Fruit fly (Drosophila melanogaster) whole organism, pupa: Measurements from ENCODE around the gene CG15422.

ENCODE experiments used
- CG10348 ChIP-seq: fragments of 200-800 bp; sonication (Bioruptor generic); IDR thresholded peaks from 2 replicates; pipeline ENCODE4 v1.3.6; 2022; ENCODE audit warnings: missing biosample characterization, missing genetic modification characterization
- CG12605 ChIP-seq: fragments of 200-800 bp; sonication (Bioruptor generic); IDR thresholded peaks from 2 replicates; pipeline ENCODE4 v1.3.6; 2022; ENCODE audit warnings: missing biosample characterization, missing genetic modification characterization
- CG13204 ChIP-seq: fragments of 200-800 bp; sonication (Bioruptor generic); optimal IDR thresholded peaks from 2 replicates; lab custom pipeline; 2018; ENCODE audit warnings: missing biosample characterization, mild to moderate bottlenecking, missing genetic modification characterization, moderate library complexity
- CG14655 ChIP-seq: fragments of 200-800 bp; sonication (Bioruptor generic); optimal IDR thresholded peaks from 3 replicates; lab custom pipeline; 2017; ENCODE audit warnings: mild to moderate bottlenecking, missing biosample characterization, missing genetic modification reagents, missing genetic modification characterization
- CG15710 ChIP-seq: fragments of 200-800 bp; sonication (Bioruptor generic); optimal IDR thresholded peaks from 2 replicates; lab custom pipeline; 2018; ENCODE audit warnings: missing biosample characterization, mild to moderate bottlenecking, missing genetic modification characterization, moderate library complexity
- CG17806 ChIP-seq: fragments of 200-800 bp; sonication (Bioruptor generic); optimal IDR thresholded peaks from 2 replicates; lab custom pipeline; 2018; ENCODE audit warnings: missing biosample characterization, mild to moderate bottlenecking, missing genetic modification characterization, moderate library complexity
- CG32121 ChIP-seq: fragments of 200-800 bp; sonication (Bioruptor generic); IDR thresholded peaks from 2 replicates; pipeline ENCODE4 v1.3.6; 2022; ENCODE audit warnings: missing biosample characterization, missing genetic modification characterization
- CG34367 ChIP-seq: fragments of 200-800 bp; sonication (Bioruptor generic); optimal IDR thresholded peaks from 2 replicates; lab custom pipeline; 2018; ENCODE audit warnings: missing biosample characterization, mild to moderate bottlenecking, missing genetic modification characterization
- CG4496 ChIP-seq: fragments of 200-800 bp; sonication (Bioruptor generic); IDR thresholded peaks from 3 replicates; pipeline ENCODE4 v1.3.6; 2022; ENCODE audit warnings: missing biosample characterization, missing genetic modification characterization
- CG8159 ChIP-seq: fragments of 200-800 bp; sonication (Bioruptor generic); optimal IDR thresholded peaks from 3 replicates; lab custom pipeline; 2018; ENCODE audit warnings: missing biosample characterization, mild to moderate bottlenecking, missing genetic modification characterization, moderate library complexity
- CG8301 ChIP-seq: fragments of 200-800 bp; sonication (Bioruptor generic); optimal IDR thresholded peaks from 2 replicates; lab custom pipeline; 2018; ENCODE audit warnings: missing biosample characterization, mild to moderate bottlenecking, missing genetic modification characterization
- CG9948 ChIP-seq: fragments of 200-800 bp; sonication (Bioruptor generic); optimal IDR thresholded peaks from 2 replicates; lab custom pipeline; 2018; ENCODE audit warnings: missing biosample characterization, mild to moderate bottlenecking, missing genetic modification characterization, moderate library complexity
- D1 ChIP-seq: fragments of 200-800 bp; sonication (Bioruptor generic); optimal IDR thresholded peaks from 2 replicates; lab custom pipeline; 2018; ENCODE audit warnings: missing biosample characterization, mild to moderate bottlenecking, missing genetic modification characterization, moderate library complexity
- EcR ChIP-seq: fragments of 200-800 bp; sonication (Bioruptor generic); optimal IDR thresholded peaks from 3 replicates; lab custom pipeline; 2019; ENCODE audit warnings: missing biosample characterization, missing genetic modification characterization, mild to moderate bottlenecking, moderate library complexity, missing genetic modification reagents
- Ets98B ChIP-seq: fragments of 200-800 bp; sonication (Bioruptor generic); IDR thresholded peaks from 2 replicates; pipeline ENCODE4 v1.3.6; 2022; ENCODE audit warnings: missing biosample characterization, missing genetic modification characterization
- Pif1A ChIP-seq: fragments of 200-800 bp; sonication (Bioruptor generic); optimal IDR thresholded peaks from 3 replicates; lab custom pipeline; 2016; ENCODE audit warnings: missing biosample characterization, missing genetic modification characterization
- Pif1B ChIP-seq: fragments of 200-800 bp; sonication (Bioruptor generic); optimal IDR thresholded peaks from 3 replicates; lab custom pipeline; 2016; ENCODE audit warnings: missing biosample characterization, missing genetic modification characterization
- Snoo ChIP-seq: fragments of 200-800 bp; sonication (Bioruptor generic); optimal IDR thresholded peaks from 3 replicates; lab custom pipeline; 2017; ENCODE audit warnings: missing biosample characterization, mild to moderate bottlenecking, missing genetic modification characterization, inconsistent platforms
- fd96Ca ChIP-seq: fragments of 200-800 bp; sonication (Bioruptor generic); IDR thresholded peaks from 3 replicates; pipeline ENCODE4 v1.3.6; 2022; ENCODE audit warnings: missing biosample characterization, missing genetic modification characterization
- gl ChIP-seq: fragments of 200-800 bp; sonication (Bioruptor generic); optimal IDR thresholded peaks from 2 replicates; lab custom pipeline; 2018; ENCODE audit warnings: missing biosample characterization, mild to moderate bottlenecking, missing genetic modification characterization
- rn ChIP-seq: fragments of 200-800 bp; sonication (Bioruptor generic); IDR thresholded peaks from 2 replicates; pipeline ENCODE4 v1.3.6; 2022; ENCODE audit warnings: missing biosample characterization, missing genetic modification characterization

The CG15422 gene

dm6 chr2L:4034300-4034699 is 29.5 kb downstream of the CG15422 start:
- TF ChIP-seq D1 (tag; lab: Kevin White, UChicago) = no peak
- TF ChIP-seq Pif1B (GFP tag; lab: Kevin White, UChicago) = no peak
- TF ChIP-seq CG4496 (GFP tag; lab: Robert Waterston, UW) = no peak
- no peak for TF ChIP-seq Pif1A (GFP tag; lab: Kevin White, UChicago)
- TF ChIP-seq CG13204 (GFP tag; lab: Kevin White, UChicago) = no peak
- no peak for TF ChIP-seq gl
- no peak for TF ChIP-seq CG9948 (tag; lab: Kevin White, UChicago)

- no peak for TF ChIP-seq EcR (GFP tag; lab: Kevin White, UChicago)
- no peak for TF ChIP-seq Snoo (tag; lab: Kevin White, UChicago)
- no peak for TF ChIP-seq CG8301 (tag; lab: Kevin White, UChicago)
- TF ChIP-seq CG34367 (tag; lab: Kevin White, UChicago) = no peak
- no peak for TF ChIP-seq D1 (tag; lab: Kevin White, UChicago)
- no peak for TF ChIP-seq gl
- no peak for TF ChIP-seq Pif1B (GFP tag; lab: Kevin White, UChicago)
- TF ChIP-seq CG9948 (tag; lab: Kevin White, UChicago) = no peak
- TF ChIP-seq CG14655 (GFP tag; lab: Kevin White, UChicago) = no peak
- no peak for TF ChIP-seq rn (GFP tag; lab: Robert Waterston, UW)
- no peak for TF ChIP-seq CG13204 (GFP tag; lab: Kevin White, UChicago)
- no peak for TF ChIP-seq Ets98B (GFP tag; lab: Robert Waterston, UW)
- no peak for TF ChIP-seq CG4496 (GFP tag; lab: Robert Waterston, UW)
- no peak for TF ChIP-seq CG17806 (tag; lab: Kevin White, UChicago)
- no peak for TF ChIP-seq CG32121 (GFP tag; lab: Robert Waterston, UW)
- no peak for TF ChIP-seq fd96Ca (GFP tag; lab: Robert Waterston, UW)
These were observed 31.5 kb downstream of the CG15422 start for dm6 chr2L:4036306-4036705.

- no peak for TF ChIP-seq D1 (tag; lab: Kevin White, UChicago)
- no peak for TF ChIP-seq CG12605 (GFP tag; lab: Robert Waterston, UW)
- TF ChIP-seq Snoo (tag; lab: Kevin White, UChicago) = no peak
- no peak for TF ChIP-seq CG13204 (GFP tag; lab: Kevin White, UChicago)
- TF ChIP-seq CG9948 (tag; lab: Kevin White, UChicago) = no peak
- TF ChIP-seq CG14655 (GFP tag; lab: Kevin White, UChicago) = no peak
- TF ChIP-seq CG32121 (GFP tag; lab: Robert Waterston, UW) = no peak
- no peak for TF ChIP-seq CG8301 (tag; lab: Kevin White, UChicago)
- TF ChIP-seq CG8159 = no peak
- no peak for TF ChIP-seq gl
- no peak for TF ChIP-seq Pif1A (GFP tag; lab: Kevin White, UChicago)
- TF ChIP-seq rn (GFP tag; lab: Robert Waterston, UW) = no peak
- TF ChIP-seq CG34367 (tag; lab: Kevin White, UChicago) = no peak
- no peak for TF ChIP-seq EcR (GFP tag; lab: Kevin White, UChicago)
- no peak for TF ChIP-seq Pif1B (GFP tag; lab: Kevin White, UChicago)
- no peak for TF ChIP-seq CG17806 (tag; lab: Kevin White, UChicago)
- no peak for TF ChIP-seq fd96Ca (GFP tag; lab: Robert Waterston, UW)
These were observed 32.2 kb downstream of the CG15422 start for dm6 chr2L:4037015-4037414.

dm6 chr2L:4038073-4038699 is 33.4 kb downstream of the CG15422 start:
- TF ChIP-seq CG15710 (tag; lab: Kevin White, UChicago) (no peak), CG14655 (GFP tag; lab: Kevin White, UChicago) (no peak), CG34367 (tag; lab: Kevin White, UChicago) (no peak), CG10348 (GFP tag; lab: Robert Waterston, UW) (no peak), CG12605 (GFP tag; lab: Robert Waterston, UW) (no peak), D1 (tag; lab: Kevin White, UChicago) (no peak), EcR (GFP tag; lab: Kevin White, UChicago) (no peak), CG17806 (tag; lab: Kevin White, UChicago) (no peak), CG13204 (GFP tag; lab: Kevin White, UChicago) (no peak), CG9948 (tag; lab: Kevin White, UChicago) (no peak), CG4496 (GFP tag; lab: Robert Waterston, UW) (no peak), Pif1B (GFP tag; lab: Kevin White, UChicago) (no peak), rn (GFP tag; lab: Robert Waterston, UW) (no peak), CG32121 (GFP tag; lab: Robert Waterston, UW) (no peak), CG8301 (tag; lab: Kevin White, UChicago) (no peak), gl (no peak), Ets98B (GFP tag; lab: Robert Waterston, UW) (no peak)
- TF ChIP-seq, all 21 proteins: peak for 0

- TF ChIP-seq CG32121 (GFP tag; lab: Robert Waterston, UW) (no peak), CG34367 (tag; lab: Kevin White, UChicago) (no peak), CG17806 (tag; lab: Kevin White, UChicago) (no peak), Snoo (tag; lab: Kevin White, UChicago) (no peak), rn (GFP tag; lab: Robert Waterston, UW) (no peak), Pif1B (GFP tag; lab: Kevin White, UChicago) (no peak), EcR (GFP tag; lab: Kevin White, UChicago) (no peak), CG15710 (tag; lab: Kevin White, UChicago) (no peak), Pif1A (GFP tag; lab: Kevin White, UChicago) (no peak), CG8159 (no peak), CG8301 (tag; lab: Kevin White, UChicago) (no peak), CG4496 (GFP tag; lab: Robert Waterston, UW) (no peak), CG9948 (tag; lab: Kevin White, UChicago) (no peak), gl (no peak), CG13204 (GFP tag; lab: Kevin White, UChicago) (no peak), CG12605 (GFP tag; lab: Robert Waterston, UW) (no peak), Ets98B (GFP tag; lab: Robert Waterston, UW) (no peak), CG10348 (GFP tag; lab: Robert Waterston, UW) (no peak)
These were observed 38.3 kb downstream of the CG15422 start for dm6 chr2L:4043052-4043451.
